Worm (Caenorhabditis elegans) whole organism, midembryonic: ENCODE data around the gene C09G9.5.

ENCODE experiments used
- T22C8.4 ChIP-seq: fragments of 200-800 bp; sonication (Bioruptor generic); IDR thresholded peaks from 2 replicates; pipeline ENCODE4 v1.3.6; 2022; ENCODE audit warnings: missing genetic modification characterization, missing compliant biosample characterization
- cog-1 ChIP-seq: sonication (generic microtip); optimal IDR thresholded peaks from 2 replicates; lab custom pipeline; 2016; ENCODE audit warnings: missing genetic modification characterization, missing compliant biosample characterization
- flt-1 ChIP-seq: fragments of 200-800 bp; sonication (Bioruptor generic); IDR thresholded peaks from 2 replicates; pipeline ENCODE4 v1.3.6; 2022; ENCODE audit warnings: missing genetic modification characterization, missing compliant biosample characterization
- klf-2 ChIP-seq: fragments of 200-800 bp; sonication (Bioruptor generic); conservative IDR thresholded peaks from 2 replicates; pipeline ENCODE4 v1.3.6; 2022; ENCODE audit warnings: missing genetic modification reagents, missing genetic modification characterization, missing compliant biosample characterization
- med-1 ChIP-seq: sonication (generic microtip); optimal IDR thresholded peaks from 2 replicates; lab custom pipeline; 2017; ENCODE audit warnings: missing genetic modification characterization, mild to moderate bottlenecking, missing compliant biosample characterization, antibody characterized with exemption, missing genetic modification reagents; ENCODE audit not compliant: insufficient read depth
- ref-1 ChIP-seq: fragments of 200-800 bp; sonication (Bioruptor generic); conservative IDR thresholded peaks from 2 replicates; pipeline ENCODE4 v1.3.6; 2022; ENCODE audit warnings: missing genetic modification reagents, missing genetic modification characterization, missing compliant biosample characterization
- tab-1 ChIP-seq: fragments of 200-800 bp; sonication (Bioruptor generic); IDR thresholded peaks from 2 replicates; pipeline ENCODE4 v1.3.6; 2022; ENCODE audit warnings: missing genetic modification characterization, missing compliant biosample characterization
- ztf-23 ChIP-seq: fragments of 200-800 bp; sonication (Bioruptor generic); IDR thresholded peaks from 2 replicates; pipeline ENCODE4 v1.3.6; 2022; ENCODE audit warnings: missing genetic modification reagents, missing genetic modification characterization, missing compliant biosample characterization
- ztf-29 ChIP-seq: fragments of 200-800 bp; sonication (Bioruptor generic); IDR thresholded peaks from 2 replicates; pipeline ENCODE4 v1.3.6; 2022; ENCODE audit warnings: missing genetic modification reagents, missing genetic modification characterization, missing compliant biosample characterization

Gene C09G9.5

ce11 chrIV:8888525-8889026 is 2.2 kb downstream of the C09G9.5 start, which contains the start of gene oma-1:
Gene oma-1, plus strand, starts transcription at chrIV:8888976.
- no peak for TF ChIP-seq med-1 (GFP tag; lab: Kevin White, UChicago)

- TF ChIP-seq ztf-29 (GFP tag; lab: Robert Waterston, UW) (peak; percentile 36; the same call in 1 of the 2 replicates), med-1 (GFP tag; lab: Kevin White, UChicago) (no peak)
These were observed 4.8 kb downstream of the C09G9.5 start, which contains the start of gene spr-2 for ce11 chrIV:8891131-8891530. Gene spr-2, plus strand, starts transcription at chrIV:8891462.

- TF ChIP-seq flt-1 (GFP tag; lab: Robert Waterston, UW) (no peak), klf-2 (GFP tag; lab: Robert Waterston, UW) (no peak), tab-1 (GFP tag; lab: Robert Waterston, UW) (no peak), ztf-29 (GFP tag; lab: Robert Waterston, UW) (no peak), med-1 (GFP tag; lab: Kevin White, UChicago) (no peak), ztf-23 (GFP tag; lab: Robert Waterston, UW) (no peak), ref-1 (GFP tag; lab: Robert Waterston, UW) (no peak), T22C8.4 (no peak), cog-1 (tag; lab: Kevin White, UChicago) (no peak)
These were observed 6.2 kb downstream of the C09G9.5 start, which contains the start of gene C27B7.2 for ce11 chrIV:8892558-8892957. Gene C27B7.2, plus strand, starts transcription at chrIV:8892858.

- no peak for TF ChIP-seq T22C8.4
- TF ChIP-seq med-1 (GFP tag; lab: Kevin White, UChicago): no peak
- no peak for TF ChIP-seq tab-1 (GFP tag; lab: Robert Waterston, UW)
- TF ChIP-seq flt-1 (GFP tag; lab: Robert Waterston, UW): no peak
- no peak for TF ChIP-seq klf-2 (GFP tag; lab: Robert Waterston, UW)
- no peak for TF ChIP-seq ztf-29 (GFP tag; lab: Robert Waterston, UW)
- TF ChIP-seq ztf-23 (GFP tag; lab: Robert Waterston, UW): no peak
- TF ChIP-seq ref-1 (GFP tag; lab: Robert Waterston, UW): no peak
- TF ChIP-seq cog-1 (tag; lab: Kevin White, UChicago): no peak
These were observed 7.4 kb downstream of the C09G9.5 start, which contains the start of gene rad-54.L2 for ce11 chrIV:8893746-8894145. Gene rad-54.L2, plus strand, starts transcription at chrIV:8894077.

- TF ChIP-seq med-1 (GFP tag; lab: Kevin White, UChicago) (no peak), T22C8.4 (no peak), ztf-23 (GFP tag; lab: Robert Waterston, UW) (no peak), klf-2 (GFP tag; lab: Robert Waterston, UW) (no peak), tab-1 (GFP tag; lab: Robert Waterston, UW) (no peak), ref-1 (GFP tag; lab: Robert Waterston, UW) (no peak), cog-1 (tag; lab: Kevin White, UChicago) (no peak), ztf-29 (GFP tag; lab: Robert Waterston, UW) (no peak)
These were observed 15.0 kb downstream of the C09G9.5 start, which contains the start of gene C27B7.5 for ce11 chrIV:8901346-8901745. Gene C27B7.5, plus strand, starts transcription at chrIV:8901646.

- TF ChIP-seq ref-1 (GFP tag; lab: Robert Waterston, UW) (no peak), klf-2 (GFP tag; lab: Robert Waterston, UW) (no peak), cog-1 (tag; lab: Kevin White, UChicago) (no peak)
These were observed 19.8 kb downstream of the C09G9.5 start, which contains the start of gene C27B7.6 for ce11 chrIV:8906164-8906563. Gene C27B7.6, minus strand, starts transcription at chrIV:8906345.

ce11 chrIV:8906743-8907142 is 20.4 kb downstream of the C09G9.5 start, which contains the start of gene C27B7.7:
Gene C27B7.7, plus strand, starts transcription at chrIV:8907043.
- TF ChIP-seq tab-1 (GFP tag; lab: Robert Waterston, UW): no peak
- TF ChIP-seq flt-1 (GFP tag; lab: Robert Waterston, UW): no peak
- no peak for TF ChIP-seq cog-1 (tag; lab: Kevin White, UChicago)
- TF ChIP-seq ztf-29 (GFP tag; lab: Robert Waterston, UW): no peak
- no peak for TF ChIP-seq med-1 (GFP tag; lab: Kevin White, UChicago)
- no peak for TF ChIP-seq ref-1 (GFP tag; lab: Robert Waterston, UW)
- no peak for TF ChIP-seq klf-2 (GFP tag; lab: Robert Waterston, UW)

- TF ChIP-seq flt-1 (GFP tag; lab: Robert Waterston, UW) (no peak), ztf-29 (GFP tag; lab: Robert Waterston, UW) (no peak), ref-1 (GFP tag; lab: Robert Waterston, UW) (no peak), klf-2 (GFP tag; lab: Robert Waterston, UW) (no peak), ztf-23 (GFP tag; lab: Robert Waterston, UW) (no peak), T22C8.4 (no peak), cog-1 (tag; lab: Kevin White, UChicago) (no peak), tab-1 (GFP tag; lab: Robert Waterston, UW) (no peak), med-1 (GFP tag; lab: Kevin White, UChicago) (no peak)
These were observed 27.9 kb downstream of the C09G9.5 start for ce11 chrIV:8914187-8914586.

ce11 chrIV:8916010-8916409 is 29.7 kb downstream of the C09G9.5 start, which contains the start of gene C27B7.9:
Gene C27B7.9, minus strand, starts transcription at chrIV:8916110.
- TF ChIP-seq ref-1 (GFP tag; lab: Robert Waterston, UW) (no peak), klf-2 (GFP tag; lab: Robert Waterston, UW) (no peak), T22C8.4 (no peak), ztf-29 (GFP tag; lab: Robert Waterston, UW) (no peak), med-1 (GFP tag; lab: Kevin White, UChicago) (no peak), flt-1 (GFP tag; lab: Robert Waterston, UW) (no peak), cog-1 (tag; lab: Kevin White, UChicago) (no peak)

- TF ChIP-seq T22C8.4: no peak
- TF ChIP-seq med-1 (GFP tag; lab: Kevin White, UChicago): no peak
- no peak for TF ChIP-seq klf-2 (GFP tag; lab: Robert Waterston, UW)
- TF ChIP-seq flt-1 (GFP tag; lab: Robert Waterston, UW): no peak
- no peak for TF ChIP-seq cog-1 (tag; lab: Kevin White, UChicago)
- no peak for TF ChIP-seq tab-1 (GFP tag; lab: Robert Waterston, UW)
These were observed 32.5 kb downstream of the C09G9.5 start, which contains the start of gene rap-1 for ce11 chrIV:8918790-8919189. Gene rap-1, minus strand, starts transcription at chrIV:8918890.
